Worm (Caenorhabditis elegans) whole organism, L4/young adult: ENCODE results near the gene nifk-1.

Source experiments
- dao-5 ChIP-seq: sonication (generic microtip); optimal IDR thresholded peaks from 2 replicates; lab custom pipeline; 2016; ENCODE audit warnings: missing genotype, missing genetic modification characterization, moderate library complexity, missing compliant biosample characterization
- him-1 ChIP-seq: sonication (generic microtip); optimal IDR thresholded peaks from 2 replicates; lab custom pipeline; 2016; ENCODE audit warnings: missing genotype, missing genetic modification reagents, missing genetic modification characterization, missing compliant biosample characterization

ce11 chrIII:4658384-4658844 is 34.7 kb downstream of the nifk-1 start, which contains the start of gene cdka-1:
- TF ChIP-seq dao-5 (tag; lab: Kevin White, UChicago): no peak
- peak; percentile 29 for TF ChIP-seq him-1 (tag; lab: Kevin White, UChicago)
